Fruit fly (Drosophila melanogaster): ENCODE results near the gene CG1113.

CG1113 gene

dm6 chr3R:5297315-5297714 is 44.4 kb downstream of the CG1113 start:
- TF ChIP-seq NfI (GFP tag; optimal IDR thresholded peaks at IDR 0.05) = no peak
- TF ChIP-seq CG6654 (GFP tag; optimal IDR thresholded peaks at IDR 0.05) = no peak
- TF ChIP-seq CG1602 (GFP tag; optimal IDR thresholded peaks at IDR 0.05) = no peak
- TF ChIP-seq ATbp (GFP tag; optimal IDR thresholded peaks at IDR 0.05) = no peak
- no peak for TF ChIP-seq hth (optimal IDR thresholded peaks at IDR 0.05)
- TF ChIP-seq Hand (GFP tag; optimal IDR thresholded peaks at IDR 0.05) = no peak
- no peak for TF ChIP-seq CG1529 (GFP tag; optimal IDR thresholded peaks at IDR 0.05)
- TF ChIP-seq pan (optimal IDR thresholded peaks at IDR 0.05) = no peak
- TF ChIP-seq pan (GFP tag; optimal IDR thresholded peaks at IDR 0.05 in 1 of 2, IDR thresholded peaks at IDR 0.05 in 1 of 2) = no peak
- no peak for TF ChIP-seq unpg (GFP tag; optimal IDR thresholded peaks at IDR 0.05)
- no peak for TF ChIP-seq CG10274 (GFP tag; optimal IDR thresholded peaks at IDR 0.05)
- TF ChIP-seq oc (tag; optimal IDR thresholded peaks at IDR 0.05) = no peak
- TF ChIP-seq CG9817 (tag; optimal IDR thresholded peaks at IDR 0.05) = no peak
- peak; percentile 62 for TF ChIP-seq stwl (tag; optimal IDR thresholded peaks at IDR 0.05)
- TF ChIP-seq Elba2 (GFP tag; optimal IDR thresholded peaks at IDR 0.05) = no peak
- no peak for TF ChIP-seq TFAM (GFP tag; optimal IDR thresholded peaks at IDR 0.05)
- TF ChIP-seq Awh (GFP tag; IDR thresholded peaks at IDR 0.05) = no peak
- TF ChIP-seq gcm (GFP tag; optimal IDR thresholded peaks at IDR 0.05) = no peak
- no peak for TF ChIP-seq trem (tag; optimal IDR thresholded peaks at IDR 0.05)
- TF ChIP-seq CG32532 (GFP tag; IDR thresholded peaks at IDR 0.05) = no peak
- peak; percentile 2 for TF ChIP-seq grau (tag; optimal IDR thresholded peaks at IDR 0.05)
- TF ChIP-seq toy (GFP tag; IDR thresholded peaks at IDR 0.05) = no peak
- TF ChIP-seq bcd (GFP tag; optimal IDR thresholded peaks at IDR 0.05) = no peak
- peak; percentile 76 for TF ChIP-seq wek (GFP tag; optimal IDR thresholded peaks at IDR 0.05)
- no peak for TF ChIP-seq pfk (GFP tag; optimal IDR thresholded peaks at IDR 0.05)
- TF ChIP-seq Stat92E (GFP tag; optimal IDR thresholded peaks at IDR 0.05) = no peak
- no peak for TF ChIP-seq sc (optimal IDR thresholded peaks at IDR 0.05)
- no peak for TF ChIP-seq sc (GFP tag; optimal IDR thresholded peaks at IDR 0.05)
- TF ChIP-seq kni (GFP tag; optimal IDR thresholded peaks at IDR 0.05) = no peak
- no peak for TF ChIP-seq CG6813 (GFP tag; optimal IDR thresholded peaks at IDR 0.05)
- peak; percentile 60 for TF ChIP-seq Meics (GFP tag; optimal IDR thresholded peaks at IDR 0.05)
- no peak for TF ChIP-seq CG13624 (GFP tag; optimal IDR thresholded peaks at IDR 0.05)
- TF ChIP-seq pnt (GFP tag; optimal IDR thresholded peaks at IDR 0.05) = no peak
- no peak for TF ChIP-seq aop (GFP tag; IDR thresholded peaks at IDR 0.05)
- TF ChIP-seq pros (GFP tag; optimal IDR thresholded peaks at IDR 0.05) = no peak
- no peak for TF ChIP-seq caup (GFP tag; optimal IDR thresholded peaks at IDR 0.05; ENCODE audit: severe bottlenecking)
- TF ChIP-seq Ssrp (tag; optimal IDR thresholded peaks at IDR 0.05) = no peak
- no peak for TF ChIP-seq otp (GFP tag; IDR thresholded peaks at IDR 0.05)
- no peak for TF ChIP-seq danr (GFP tag; IDR thresholded peaks at IDR 0.05)
- no peak for TF ChIP-seq CG4404 (GFP tag; IDR thresholded peaks at IDR 0.05)
- TF ChIP-seq chm (GFP tag; IDR thresholded peaks at IDR 0.05) = no peak
- TF ChIP-seq row (GFP tag; IDR thresholded peaks at IDR 0.05) = peak; percentile 57
- no peak for TF ChIP-seq scrt (GFP tag; optimal IDR thresholded peaks at IDR 0.05)
- TF ChIP-seq CG18476 (GFP tag; optimal IDR thresholded peaks at IDR 0.05) = no peak
- no peak for TF ChIP-seq CG11247 (GFP tag; IDR thresholded peaks at IDR 0.05)
- no peak for TF ChIP-seq CG2678 (tag; optimal IDR thresholded peaks at IDR 0.05)
- no peak for TF ChIP-seq CG7839 (tag; optimal IDR thresholded peaks at IDR 0.05)
- TF ChIP-seq sima (GFP tag; optimal IDR thresholded peaks at IDR 0.05) = no peak
- no peak for TF ChIP-seq ewg (GFP tag; optimal IDR thresholded peaks at IDR 0.05)
- TF ChIP-seq zen2 (GFP tag; IDR thresholded peaks at IDR 0.05; ENCODE audit: partially characterized antibody) = no peak
- TF ChIP-seq ttk (GFP tag; IDR thresholded peaks at IDR 0.05) = no peak
- no peak for TF ChIP-seq Bdp1 (GFP tag; optimal IDR thresholded peaks at IDR 0.05)

Measured in whole organism, embryonic.